Worm (Caenorhabditis elegans) whole organism, mixed stage, embryonic: ENCODE results near the gene F07G6.8.

ENCODE experiments used
- elt-3 ChIP-seq: fragments of 150-350 bp; optimal IDR thresholded peaks from 2 replicates; lab custom pipeline; 2014; ENCODE audit warnings: missing biosample characterization, missing genetic modification characterization
- nhr-237 ChIP-seq: fragments of 150-350 bp; optimal IDR thresholded peaks from 2 replicates; lab custom pipeline; 2014; ENCODE audit warnings: missing biosample characterization, missing genetic modification characterization
- unc-120 ChIP-seq: sonication (generic microtip); optimal IDR thresholded peaks from 2 replicates; lab custom pipeline; 2017; ENCODE audit warnings: missing genetic modification characterization, missing compliant biosample characterization; ENCODE audit not compliant: poor library complexity, severe bottlenecking
- unc-62 ChIP-seq: fragments of 150-350 bp; optimal IDR thresholded peaks from 2 replicates; lab custom pipeline; 2014; ENCODE audit warnings: missing biosample characterization, missing genetic modification reagents, missing genetic modification characterization

Gene F07G6.8

DNA sequence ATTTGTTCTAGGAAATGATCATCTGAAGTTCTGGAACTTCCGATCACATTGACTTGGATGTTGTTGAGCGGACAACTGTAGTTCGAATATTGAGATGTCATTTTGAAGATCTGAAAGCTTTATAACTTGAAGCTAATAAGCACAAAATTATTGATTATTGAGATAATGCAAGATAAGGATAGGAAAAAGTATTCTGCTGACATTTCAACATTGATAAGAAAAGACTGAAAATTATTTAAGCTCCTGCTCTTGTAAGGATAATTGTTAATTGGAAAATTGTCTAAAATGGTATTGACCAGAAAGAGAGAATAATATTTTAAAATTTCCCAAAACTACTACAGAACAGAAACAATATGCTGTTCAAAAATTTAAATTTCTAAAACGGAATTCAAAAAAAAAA, 46.2 kb downstream of the F07G6.8 start, which contains the start of gene tbx-31:
Gene tbx-31 (minus strand): TSS at position 101 of the 400 bp plus-strand sequence.
- TF ChIP-seq unc-62 (GFP tag; lab: Kevin White, UChicago) (no peak), unc-120 (tag; lab: Kevin White, UChicago) (no peak), elt-3 (tag; lab: Kevin White, UChicago) (no peak), nhr-237 (tag; lab: Kevin White, UChicago) (no peak)
